Worm (Caenorhabditis elegans) whole organism, mixed stage, embryonic: ENCODE measurements around the gene lag-2.

ENCODE experiments used
- lsy-2 ChIP-seq: fragments of 150-350 bp; optimal IDR thresholded peaks from 2 replicates; lab custom pipeline; 2014; ENCODE audit warnings: missing biosample characterization, missing genetic modification characterization
- nhr-28 ChIP-seq: fragments of 150-350 bp; optimal IDR thresholded peaks from 2 replicates; lab custom pipeline; 2014; ENCODE audit warnings: missing biosample characterization, missing genetic modification characterization
- snpc-4 ChIP-seq: fragments of 150-350 bp; optimal IDR thresholded peaks from 2 replicates; lab custom pipeline; 2014; ENCODE audit warnings: missing biosample characterization, missing genetic modification characterization
- zip-8 ChIP-seq: fragments of 150-350 bp; optimal IDR thresholded peaks from 2 replicates; lab custom pipeline; 2014; ENCODE audit warnings: missing biosample characterization, missing genetic modification characterization

DNA sequence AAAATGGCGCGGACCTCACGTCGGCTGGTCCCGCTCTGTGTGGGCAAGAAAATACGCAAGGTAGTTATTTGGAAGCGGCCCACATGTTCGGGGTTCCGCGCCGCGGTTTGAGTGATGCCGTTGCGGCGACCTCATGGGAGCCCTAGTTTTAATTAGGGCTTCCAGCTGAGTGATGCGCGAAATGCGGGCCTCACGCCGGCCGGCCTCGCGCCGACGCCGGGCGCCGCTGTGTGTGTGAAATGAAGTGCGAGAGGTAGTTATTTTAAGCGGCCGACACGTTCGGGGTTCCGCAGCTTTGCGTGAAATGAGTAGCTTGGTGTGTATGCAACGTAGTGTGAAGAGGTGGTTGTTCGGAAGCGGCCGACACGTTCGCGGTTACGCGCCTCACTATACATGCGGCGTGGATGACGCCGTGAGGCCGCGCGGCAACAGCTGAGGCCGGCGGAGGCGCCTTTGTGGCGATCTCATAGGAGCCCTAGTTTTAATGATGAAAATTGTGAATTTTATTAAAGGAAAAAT, 38.2 kb upstream of the lag-2 start:
- no peak for TF ChIP-seq nhr-28 (tag; lab: Kevin White, UChicago)
- no peak for TF ChIP-seq lsy-2 (tag; lab: Kevin White, UChicago)
- no peak for TF ChIP-seq zip-8 (tag; lab: Kevin White, UChicago)
- no peak for TF ChIP-seq snpc-4 (tag; lab: Kevin White, UChicago)
